Worm (Caenorhabditis elegans): ENCODE measurements around the gene marg-1.

ce11 chrX:3752443-3752842 is 28.5 kb downstream of the marg-1 start:
- TF ChIP-seq ref-1 (GFP tag; conservative IDR thresholded peaks at IDR 0.05) (no peak), cog-1 (tag; optimal IDR thresholded peaks at IDR 0.05) (no peak), ztf-29 (GFP tag; IDR thresholded peaks at IDR 0.05) (no peak), klf-2 (GFP tag; conservative IDR thresholded peaks at IDR 0.05) (no peak), med-1 (GFP tag; optimal IDR thresholded peaks at IDR 0.05; ENCODE audit: insufficient read depth) (no peak), flt-1 (GFP tag; IDR thresholded peaks at IDR 0.05) (no peak), tab-1 (GFP tag; IDR thresholded peaks at IDR 0.05) (0 out of 2 replicates have a peak, but pooled peaks have one; percentile 11)
